Worm (Caenorhabditis elegans): ENCODE measurements around the gene srxa-4.
A peak's percentile ranks its signal among the peaks of the same experiment; 100 is the strongest.

Gene srxa-4

ce11 chrV:7434805-7435363 is 14.6 kb downstream of the srxa-4 start:
- TF ChIP-seq hmg-11 (tag; optimal IDR thresholded peaks at IDR 0.05) = peak; percentile 27
- TF ChIP-seq nhr-237 (tag; optimal IDR thresholded peaks at IDR 0.05) = no peak
- TF ChIP-seq lin-39 (tag; optimal IDR thresholded peaks at IDR 0.05) = peak; percentile 51
- TF ChIP-seq tbx-2 (tag; optimal IDR thresholded peaks at IDR 0.05) = no peak
- TF ChIP-seq nhr-11 (tag; optimal IDR thresholded peaks at IDR 0.05) = no peak
- no peak for TF ChIP-seq ceh-9 (tag; optimal IDR thresholded peaks at IDR 0.05)
- no peak for TF ChIP-seq ceh-28 (tag; optimal IDR thresholded peaks at IDR 0.05)
- TF ChIP-seq nhr-28 (tag; optimal IDR thresholded peaks at IDR 0.05) = no peak
- peak; percentile 21 for TF ChIP-seq snpc-4 (tag; optimal IDR thresholded peaks at IDR 0.05)
- no peak for TF ChIP-seq unc-39 (tag; optimal IDR thresholded peaks at IDR 0.05)
- TF ChIP-seq unc-62 (GFP tag; optimal IDR thresholded peaks at IDR 0.05) = no peak
- peak; percentile 62 for TF ChIP-seq skn-1 (tag; optimal IDR thresholded peaks at IDR 0.05)
- TF ChIP-seq daf-12 (tag; optimal IDR thresholded peaks at IDR 0.05) = no peak
- no peak for TF ChIP-seq fkh-2 (tag; optimal IDR thresholded peaks at IDR 0.05)
- TF ChIP-seq egl-27 (tag; optimal IDR thresholded peaks at IDR 0.05) = no peak
- TF ChIP-seq eor-1 (tag; optimal IDR thresholded peaks at IDR 0.05) = no peak
- TF ChIP-seq sea-2 (GFP tag; optimal IDR thresholded peaks at IDR 0.05) = no peak
- TF ChIP-seq R02D3.7 (tag; optimal IDR thresholded peaks at IDR 0.05) = no peak
- no peak for TF ChIP-seq ZK546.5 (tag; optimal IDR thresholded peaks at IDR 0.05)
- TF ChIP-seq mdl-1 (tag; optimal IDR thresholded peaks at IDR 0.05) = peak; percentile 76
- peak; percentile 9 for TF ChIP-seq lin-15B (tag; optimal IDR thresholded peaks at IDR 0.05)
- peak; percentile 60 for TF ChIP-seq pha-4 (tag; optimal IDR thresholded peaks at IDR 0.05)
- TF ChIP-seq nhr-67 (tag; optimal IDR thresholded peaks at IDR 0.05) = no peak
- peak; percentile 50 for TF ChIP-seq nfya-1 (tag; optimal IDR thresholded peaks at IDR 0.05; ENCODE audit: insufficient read depth)
- no peak for TF ChIP-seq nhr-23 (tag; optimal IDR thresholded peaks at IDR 0.05)
- TF ChIP-seq elt-1 (tag; optimal IDR thresholded peaks at IDR 0.05) = peak; percentile 4
- TF ChIP-seq nhr-12 (tag; optimal IDR thresholded peaks at IDR 0.05) = no peak
- no peak for TF ChIP-seq zag-1 (tag; optimal IDR thresholded peaks at IDR 0.05)
- TF ChIP-seq nhr-43 (tag; optimal IDR thresholded peaks at IDR 0.05; ENCODE audit: poor library complexity, severe bottlenecking) = no peak
- peak; percentile 91 for TF ChIP-seq pqm-1 (tag; optimal IDR thresholded peaks at IDR 0.05)
- no peak for TF ChIP-seq nhr-77 (tag; optimal IDR thresholded peaks at IDR 0.05)
- TF ChIP-seq ztf-11 (tag; optimal IDR thresholded peaks at IDR 0.05) = no peak
- no peak for TF ChIP-seq nhr-25 (tag; optimal IDR thresholded peaks at IDR 0.05)
- TF ChIP-seq ceh-16 (tag; optimal IDR thresholded peaks at IDR 0.05) = no peak
- peak; percentile 40 for TF ChIP-seq fkh-10 (GFP tag; optimal IDR thresholded peaks at IDR 0.05)
- peak; percentile 42 for TF ChIP-seq ama-1 (optimal IDR thresholded peaks at IDR 0.05)
- TF ChIP-seq ztf-4 (tag; optimal IDR thresholded peaks at IDR 0.05) = no peak
- no peak for TF ChIP-seq elt-3 (tag; optimal IDR thresholded peaks at IDR 0.05)
- TF ChIP-seq egl-5 (tag; optimal IDR thresholded peaks at IDR 0.05) = peak; percentile 69
- TF ChIP-seq nhr-76 (tag; optimal IDR thresholded peaks at IDR 0.05) = no peak
- TF ChIP-seq ceh-82 (tag; optimal IDR thresholded peaks at IDR 0.05) = no peak
- no peak for TF ChIP-seq aly-2 (tag; optimal IDR thresholded peaks at IDR 0.05)
- no peak for TF ChIP-seq mml-1 (tag; optimal IDR thresholded peaks at IDR 0.05)
- TF ChIP-seq lsy-12 (tag; optimal IDR thresholded peaks at IDR 0.05) = no peak
- no peak for TF ChIP-seq fos-1 (tag; optimal IDR thresholded peaks at IDR 0.05)
- no peak for TF ChIP-seq jun-1 (tag; optimal IDR thresholded peaks at IDR 0.05)
- peak; percentile 74 for TF ChIP-seq elt-2 (tag; optimal IDR thresholded peaks at IDR 0.05)

Measured in whole organism, L3 larva.